Fruit fly (Drosophila melanogaster) whole organism, embryonic: ENCODE results near the gene puc.

Experiments
- Asciz ChIP-seq: fragments of 200-800 bp; sonication (Bioruptor generic); optimal IDR thresholded peaks from 2 replicates; lab custom pipeline; 2017; ENCODE audit warnings: missing biosample characterization, mild to moderate bottlenecking, missing genetic modification characterization, missing genetic modification reagents
- BEAF-32 ChIP-seq: fragments of 200-800 bp; sonication (Bioruptor generic); optimal IDR thresholded peaks from 3 replicates; lab custom pipeline; 2017; ENCODE audit warnings: missing biosample characterization, missing genetic modification characterization, mild to moderate bottlenecking, moderate library complexity, missing genetic modification reagents
- C15 ChIP-seq: fragments of 200-800 bp; sonication (Bioruptor generic); IDR thresholded peaks from 3 replicates; pipeline ENCODE4 v1.3.6; 2022; ENCODE audit warnings: missing biosample characterization, missing genetic modification characterization
- CG10209 ChIP-seq: fragments of 200-800 bp; sonication (Bioruptor generic); optimal IDR thresholded peaks from 3 replicates; lab custom pipeline; 2017; ENCODE audit warnings: missing biosample characterization, mild to moderate bottlenecking, missing genetic modification characterization, missing genetic modification reagents
- CG1024 ChIP-seq: fragments of 200-800 bp; sonication (Bioruptor generic); IDR thresholded peaks from 2 replicates; pipeline ENCODE4 v1.3.6; 2022; ENCODE audit warnings: missing biosample characterization, missing genetic modification characterization
- CG10431 ChIP-seq: fragments of 200-800 bp; sonication (Bioruptor generic); optimal IDR thresholded peaks from 3 replicates; lab custom pipeline; 2018; ENCODE audit warnings: missing biosample characterization, mild to moderate bottlenecking, missing genetic modification characterization
- CG10543 ChIP-seq: fragments of 200-800 bp; sonication (Bioruptor generic); optimal IDR thresholded peaks from 3 replicates; lab custom pipeline; 2017; ENCODE audit warnings: missing biosample characterization, mild to moderate bottlenecking, missing genetic modification characterization, moderate library complexity
- CG13296 ChIP-seq: fragments of 200-800 bp; sonication (Bioruptor generic); optimal IDR thresholded peaks from 3 replicates; lab custom pipeline; 2018; ENCODE audit warnings: missing biosample characterization, mild to moderate bottlenecking, missing genetic modification characterization
- CG15269 ChIP-seq: fragments of 200-800 bp; sonication (Bioruptor generic); optimal IDR thresholded peaks from 2 replicates; lab custom pipeline; 2018; ENCODE audit warnings: missing biosample characterization, mild to moderate bottlenecking, missing genetic modification characterization, moderate library complexity
- CG16815 ChIP-seq: fragments of 200-800 bp; sonication (Bioruptor generic); optimal IDR thresholded peaks from 3 replicates; lab custom pipeline; 2017; ENCODE audit warnings: missing biosample characterization, mild to moderate bottlenecking, missing genetic modification characterization
- CG18011 ChIP-seq: fragments of 200-800 bp; sonication (Bioruptor generic); optimal IDR thresholded peaks from 2 replicates; lab custom pipeline; 2017; ENCODE audit warnings: missing biosample characterization, missing genetic modification characterization, mild to moderate bottlenecking, moderate library complexity, missing genotype
- CG18764 ChIP-seq: fragments of 200-800 bp; sonication (Bioruptor generic); optimal IDR thresholded peaks from 3 replicates; lab custom pipeline; 2016; ENCODE audit warnings: missing biosample characterization, missing genetic modification characterization
- CG2202 ChIP-seq: fragments of 200-800 bp; sonication (Bioruptor generic); optimal IDR thresholded peaks from 2 replicates; lab custom pipeline; 2018; ENCODE audit warnings: missing biosample characterization, mild to moderate bottlenecking, missing genetic modification characterization
- CG33557 ChIP-seq: fragments of 200-800 bp; sonication (Bioruptor generic); optimal IDR thresholded peaks from 2 replicates; lab custom pipeline; 2019; ENCODE audit warnings: missing biosample characterization, mild to moderate bottlenecking, missing genetic modification characterization, moderate library complexity
- CG34376 ChIP-seq: fragments of 200-800 bp; sonication (Bioruptor generic); optimal IDR thresholded peaks from 2 replicates; lab custom pipeline; 2018; ENCODE audit warnings: missing biosample characterization, mild to moderate bottlenecking, missing genetic modification characterization
- CG5953 ChIP-seq: fragments of 200-800 bp; sonication (Bioruptor generic); IDR thresholded peaks from 2 replicates; pipeline ENCODE4 v1.3.6; 2022; ENCODE audit warnings: missing biosample characterization, missing genetic modification characterization
- CG6654 ChIP-seq: fragments of 200-800 bp; sonication (Bioruptor generic); optimal IDR thresholded peaks from 2 replicates; lab custom pipeline; 2017; ENCODE audit warnings: missing biosample characterization, mild to moderate bottlenecking, missing genetic modification characterization
- CG6683 ChIP-seq: fragments of 200-800 bp; sonication (Bioruptor generic); optimal IDR thresholded peaks from 2 replicates; lab custom pipeline; 2017; ENCODE audit warnings: missing biosample characterization, mild to moderate bottlenecking, missing genetic modification characterization, missing genetic modification reagents
- CG6765 ChIP-seq: fragments of 200-800 bp; sonication (Bioruptor generic); optimal IDR thresholded peaks from 3 replicates; lab custom pipeline; 2017; ENCODE audit warnings: missing biosample characterization, mild to moderate bottlenecking, missing genetic modification characterization
- CG7745 ChIP-seq: fragments of 200-800 bp; sonication (Bioruptor generic); optimal IDR thresholded peaks from 2 replicates; lab custom pipeline; 2018; ENCODE audit warnings: missing biosample characterization, mild to moderate bottlenecking, missing genetic modification characterization, moderate library complexity
- CG9932 ChIP-seq: fragments of 200-800 bp; sonication (Bioruptor generic); IDR thresholded peaks from 2 replicates; pipeline ENCODE4 v1.3.6; 2022; ENCODE audit warnings: missing biosample characterization, missing genetic modification characterization
- Camta ChIP-seq: fragments of 200-800 bp; sonication (Bioruptor generic); optimal IDR thresholded peaks from 2 replicates; lab custom pipeline; 2016; ENCODE audit warnings: missing biosample characterization, missing genetic modification characterization
- Deaf1 ChIP-seq: fragments of 200-800 bp; optimal IDR thresholded peaks from 3 replicates; lab custom pipeline; 2019; ENCODE audit warnings: missing biosample characterization, mild to moderate bottlenecking, missing genetic modification characterization, moderate library complexity
- Drgx ChIP-seq: fragments of 200-800 bp; sonication (Bioruptor generic); IDR thresholded peaks from 2 replicates; pipeline ENCODE4 v1.3.6; 2022; ENCODE audit warnings: missing biosample characterization, missing genetic modification characterization
- HmgZ ChIP-seq: fragments of 200-800 bp; sonication (Bioruptor generic); optimal IDR thresholded peaks from 2 replicates; lab custom pipeline; 2018; ENCODE audit warnings: missing biosample characterization, mild to moderate bottlenecking, missing genetic modification characterization
- Hr51 ChIP-seq, 2 experiments: fragments of 200-800 bp; sonication (Bioruptor generic); optimal IDR thresholded peaks; 2 replicates in 1 of 2; 3 replicates in 1 of 2; lab custom pipeline; 2016 to 2018; ENCODE audit warnings: missing biosample characterization in 2 of 2, missing genetic modification characterization in 2 of 2, mild to moderate bottlenecking in 1 of 2, moderate library complexity in 1 of 2
- Hr78 ChIP-seq, 2 experiments: fragments of 200-800 bp in 1 of 2; fragments of >200 bp in 1 of 2; sonication (Bioruptor generic) in 1 of 2; optimal IDR thresholded peaks; 2 replicates each; lab custom pipeline; 2017 to 2019; ENCODE audit warnings: missing biosample characterization in 2 of 2, missing genetic modification characterization in 2 of 2, mild to moderate bottlenecking in 1 of 2, moderate library complexity in 1 of 2
- Kr ChIP-seq: fragments of 200-800 bp; sonication (Bioruptor generic); optimal IDR thresholded peaks from 2 replicates; lab custom pipeline; 2017; ENCODE audit warnings: missing biosample characterization, mild to moderate bottlenecking, missing genetic modification characterization
- NC2α ChIP-seq: fragments of 200-800 bp; sonication (Bioruptor generic); optimal IDR thresholded peaks from 2 replicates; lab custom pipeline; 2016; ENCODE audit warnings: missing biosample characterization, missing genetic modification characterization
- Sox100B ChIP-seq: fragments of 200-800 bp; sonication (Bioruptor generic); optimal IDR thresholded peaks from 3 replicates; lab custom pipeline; 2018; ENCODE audit warnings: missing biosample characterization, mild to moderate bottlenecking, missing genetic modification characterization
- az2 ChIP-seq: fragments of 200-800 bp; sonication (Bioruptor generic); optimal IDR thresholded peaks from 3 replicates; lab custom pipeline; 2016; ENCODE audit warnings: missing biosample characterization, missing genetic modification characterization
- chinmo ChIP-seq: fragments of 200-800 bp; sonication (Bioruptor generic); IDR thresholded peaks from 4 replicates; pipeline ENCODE4 v1.3.6; 2022; ENCODE audit warnings: missing biosample characterization, missing genetic modification characterization; ENCODE audit not compliant: partially characterized antibody
- fd3F ChIP-seq: fragments of 200-800 bp; sonication (Bioruptor generic); optimal IDR thresholded peaks from 2 replicates; lab custom pipeline; 2018; ENCODE audit warnings: missing biosample characterization, mild to moderate bottlenecking, missing genetic modification characterization, moderate library complexity
- fd64A ChIP-seq: fragments of 200-800 bp; sonication (Bioruptor generic); optimal IDR thresholded peaks from 3 replicates; lab custom pipeline; 2018; ENCODE audit warnings: missing biosample characterization, mild to moderate bottlenecking, missing genetic modification characterization
- ftz-f1 ChIP-seq: fragments of 200-800 bp; sonication (Bioruptor generic); optimal IDR thresholded peaks from 2 replicates; lab custom pipeline; 2016; ENCODE audit warnings: missing biosample characterization, missing genetic modification characterization
- gcm ChIP-seq: fragments of 200-800 bp; sonication (Bioruptor generic); optimal IDR thresholded peaks from 2 replicates; lab custom pipeline; 2019; ENCODE audit warnings: missing biosample characterization, mild to moderate bottlenecking, missing genetic modification characterization, moderate library complexity
- grn ChIP-seq: fragments of 200-800 bp; sonication (Bioruptor generic); optimal IDR thresholded peaks from 3 replicates; lab custom pipeline; 2017; ENCODE audit warnings: missing biosample characterization, missing genetic modification characterization
- hbn ChIP-seq: fragments of 200-800 bp; sonication (Bioruptor generic); IDR thresholded peaks from 2 replicates; pipeline ENCODE4 v1.3.6; 2022; ENCODE audit warnings: missing biosample characterization, missing genetic modification characterization; ENCODE audit not compliant: partially characterized antibody
- ind ChIP-seq: fragments of 200-800 bp; sonication (Bioruptor generic); optimal IDR thresholded peaks from 3 replicates; lab custom pipeline; 2016; ENCODE audit warnings: missing biosample characterization, missing genetic modification characterization
- kni ChIP-seq: fragments of 200-800 bp; sonication (Bioruptor generic); optimal IDR thresholded peaks from 3 replicates; lab custom pipeline; 2017; ENCODE audit warnings: mild to moderate bottlenecking, missing biosample characterization, missing genetic modification reagents, missing genetic modification characterization
- odd ChIP-seq: fragments of 200-800 bp; sonication (Bioruptor generic); optimal IDR thresholded peaks from 2 replicates; lab custom pipeline; 2017; ENCODE audit warnings: missing biosample characterization, mild to moderate bottlenecking, missing genetic modification characterization
- ranshi ChIP-seq: fragments of 200-800 bp; sonication (Bioruptor generic); IDR thresholded peaks from 2 replicates; pipeline ENCODE4 v1.3.6; 2022; ENCODE audit warnings: missing biosample characterization, missing genetic modification characterization
- sisA ChIP-seq: fragments of 200-800 bp; sonication (Bioruptor generic); IDR thresholded peaks from 2 replicates; pipeline ENCODE4 v1.3.6; 2022; ENCODE audit warnings: missing biosample characterization, missing genetic modification characterization
- slbo ChIP-seq: fragments of 200-800 bp; sonication (Bioruptor generic); IDR thresholded peaks from 2 replicates; pipeline ENCODE4 v1.3.6; 2022; ENCODE audit warnings: missing biosample characterization, missing genetic modification characterization
- stc ChIP-seq: fragments of 200-800 bp; sonication (Bioruptor generic); IDR thresholded peaks from 2 replicates; pipeline ENCODE4 v1.3.6; 2022; ENCODE audit warnings: missing biosample characterization, missing genetic modification characterization
- tup ChIP-seq: fragments of 200-800 bp; sonication (Bioruptor generic); optimal IDR thresholded peaks from 2 replicates; lab custom pipeline; 2016; ENCODE audit warnings: missing biosample characterization, mild to moderate bottlenecking, missing genetic modification characterization, moderate library complexity
- zfh2 ChIP-seq: fragments of 200-800 bp; sonication (Bioruptor generic); optimal IDR thresholded peaks from 2 replicates; lab custom pipeline; 2016; ENCODE audit warnings: missing biosample characterization, missing genetic modification characterization

The puc gene

DNA sequence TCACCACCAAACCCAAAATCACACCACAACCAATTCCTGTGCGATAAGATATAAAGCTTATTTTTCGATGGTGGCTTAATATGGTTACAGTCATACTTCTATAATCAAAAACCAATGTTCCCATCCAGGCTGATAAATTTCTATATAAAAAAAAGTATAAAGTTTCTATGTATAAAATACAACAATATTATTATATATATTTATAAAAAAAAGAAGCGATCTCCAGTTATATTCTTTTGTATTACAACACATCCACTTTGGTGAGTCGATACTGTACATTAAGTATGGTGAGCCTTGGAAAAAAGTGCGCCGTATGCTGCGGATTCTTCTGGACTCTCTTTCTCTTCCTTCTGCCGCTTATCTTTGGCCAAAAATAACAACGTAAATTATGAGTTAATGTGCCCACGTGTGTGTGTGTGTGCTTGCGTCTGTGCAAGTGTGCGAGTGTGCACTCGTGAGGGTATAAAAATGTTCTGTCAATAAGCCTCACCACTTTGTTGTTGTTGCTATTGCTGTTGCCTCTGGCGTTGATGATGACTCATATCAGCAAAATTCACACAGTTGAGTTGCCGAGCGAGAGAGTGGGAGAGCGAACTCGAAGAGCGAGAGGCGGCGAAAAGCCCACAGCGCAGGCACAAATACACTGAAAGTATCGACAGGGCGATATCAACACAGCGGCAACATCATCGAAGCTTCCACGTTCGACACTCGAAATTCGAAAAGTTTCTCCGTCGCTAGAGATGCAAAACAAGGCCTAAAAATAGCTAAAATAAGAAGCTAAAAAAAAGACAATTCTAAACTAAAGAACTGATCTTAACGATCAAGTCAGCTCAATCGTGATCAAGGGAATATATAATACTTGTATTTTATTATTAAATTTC is 14.6 kb downstream of the puc start (continued):
- no peak for TF ChIP-seq CG33557 (GFP tag; lab: Kevin White, UChicago)
- TF ChIP-seq CG7745 = no peak
- TF ChIP-seq fd3F (GFP tag; lab: Kevin White, UChicago) = peak; percentile 75
- TF ChIP-seq tup = no peak
- TF ChIP-seq sisA (GFP tag; lab: Robert Waterston, UW) = peak; percentile 58
- TF ChIP-seq Camta = no peak
- TF ChIP-seq gcm = peak; percentile 43
- peak; percentile 82 for TF ChIP-seq CG9932
- TF ChIP-seq slbo (GFP tag; lab: Robert Waterston, UW) = peak; percentile 90
- TF ChIP-seq CG6654 (GFP tag; lab: Kevin White, UChicago) = peak; percentile 17
- peak; percentile 32 for TF ChIP-seq Deaf1 (tag; lab: Kevin White, UChicago)
- no peak for TF ChIP-seq zfh2 (GFP tag; lab: Kevin White, UChicago)
- TF ChIP-seq C15 (GFP tag; lab: Robert Waterston, UW) = 0 out of 3 replicates have a peak, but pooled peaks have one; percentile 17
- TF ChIP-seq CG13296 (GFP tag; lab: Kevin White, UChicago) = peak; percentile 71
- peak; percentile 66 for TF ChIP-seq Sox100B (GFP tag; lab: Kevin White, UChicago)
- TF ChIP-seq Kr (GFP tag; lab: Kevin White, UChicago) = no peak
- TF ChIP-seq CG18011 = peak; percentile 3
- TF ChIP-seq NC2α (GFP tag; lab: Kevin White, UChicago) = no peak
- TF ChIP-seq CG1024 (GFP tag; lab: Robert Waterston, UW) = no peak
- TF ChIP-seq hbn (GFP tag; lab: Robert Waterston, UW) = peak; percentile 36
- peak; percentile 38 for TF ChIP-seq kni (GFP tag; lab: Kevin White, UChicago)
- TF ChIP-seq az2 = peak; percentile 2
- peak; percentile 15 for TF ChIP-seq BEAF-32
- peak; percentile 3 for TF ChIP-seq Asciz (GFP tag; lab: Kevin White, UChicago)
- no peak for TF ChIP-seq fd64A (GFP tag; lab: Kevin White, UChicago)
- TF ChIP-seq HmgZ (tag; lab: Kevin White, UChicago) = peak; percentile 60
- peak; percentile 85 for TF ChIP-seq CG15269 (tag; lab: Kevin White, UChicago)
- peak; percentile 31 for TF ChIP-seq odd
- TF ChIP-seq Hr78 (GFP tag; optimal IDR thresholded peaks at IDR 0.05; lab: Kevin White, UChicago) = peak in 1 of 2 experiments; percentile 1
- TF ChIP-seq grn (GFP tag; lab: Kevin White, UChicago) = peak; percentile 59
- no peak for TF ChIP-seq CG6765 (GFP tag; lab: Kevin White, UChicago)
- peak; percentile 83 for TF ChIP-seq CG34376 (GFP tag; lab: Kevin White, UChicago)
- TF ChIP-seq CG10431 (GFP tag; lab: Kevin White, UChicago) = peak; percentile 5
- TF ChIP-seq CG10543 (GFP tag; lab: Kevin White, UChicago) = peak; percentile 74
- TF ChIP-seq CG6683 = peak; percentile 49
- TF ChIP-seq stc = no peak; the same call in 1 of the 2 replicates
- peak; percentile 37 for TF ChIP-seq CG18764 (GFP tag; lab: Kevin White, UChicago)
- no peak for TF ChIP-seq CG2202 (tag; lab: Kevin White, UChicago)
- TF ChIP-seq Drgx (GFP tag; lab: Robert Waterston, UW) = peak; percentile 33; the same call in 1 of the 2 replicates
- no peak for TF ChIP-seq CG5953 (GFP tag; lab: Robert Waterston, UW)
- peak; percentile 17 for TF ChIP-seq CG16815
- TF ChIP-seq chinmo (GFP tag; lab: Robert Waterston, UW) = peak; percentile 96
- TF ChIP-seq CG10209 (GFP tag; lab: Kevin White, UChicago) = peak; percentile 74
- TF ChIP-seq Hr51 (GFP tag; optimal IDR thresholded peaks at IDR 0.05; lab: Kevin White, UChicago) = peak in 1 of 2 experiments; percentile 78
- peak; percentile 82 for TF ChIP-seq ranshi (GFP tag; lab: Robert Waterston, UW)
- TF ChIP-seq ftz-f1 = peak; percentile 35
- TF ChIP-seq ind = peak; percentile 54
